Worm (Caenorhabditis elegans) whole organism, mixed stage, embryonic: ENCODE data around the gene C13A2.9.
"Not testable (repeated sequence)": the region's sequence is repeated elsewhere in the genome, so short reads cannot be mapped to it uniquely, and the experiment has no call there.

Experiments used
- M03D4.4 ChIP-seq: sonication (generic microtip); optimal IDR thresholded peaks from 2 replicates; lab custom pipeline; 2017; ENCODE audit warnings: mild to moderate bottlenecking, missing genetic modification characterization, missing compliant biosample characterization
- bed-3 ChIP-seq: fragments of 200-800 bp; sonication (Bioruptor generic); optimal IDR thresholded peaks from 3 replicates; lab custom pipeline; 2018; ENCODE audit warnings: mild to moderate bottlenecking, missing genetic modification characterization, moderate library complexity, missing compliant biosample characterization
- blmp-1 ChIP-seq: fragments of 150-350 bp; optimal IDR thresholded peaks from 2 replicates; lab custom pipeline; 2014; ENCODE audit warnings: missing biosample characterization, missing genetic modification characterization
- ceh-39 ChIP-seq: fragments of 150-350 bp; optimal IDR thresholded peaks from 2 replicates; lab custom pipeline; 2014; ENCODE audit warnings: missing biosample characterization, missing genetic modification characterization
- ceh-43 ChIP-seq: fragments of 200-800 bp; sonication (Bioruptor generic); optimal IDR thresholded peaks from 2 replicates; lab custom pipeline; 2018; ENCODE audit warnings: mild to moderate bottlenecking, missing genetic modification characterization, moderate library complexity, missing compliant biosample characterization
- ceh-83 ChIP-seq: fragments of 200-800 bp; sonication (Bioruptor generic); optimal IDR thresholded peaks from 2 replicates; lab custom pipeline; 2018; ENCODE audit warnings: mild to moderate bottlenecking, missing genetic modification characterization, missing compliant biosample characterization
- ces-1 ChIP-seq: fragments of 150-350 bp; optimal IDR thresholded peaks from 2 replicates; lab custom pipeline; 2014; ENCODE audit warnings: missing biosample characterization, missing genetic modification reagents, missing genetic modification characterization
- cnd-1 ChIP-seq: fragments of 200-800 bp; sonication (Bioruptor generic); optimal IDR thresholded peaks from 2 replicates; lab custom pipeline; 2018; ENCODE audit warnings: mild to moderate bottlenecking, missing genetic modification characterization, missing compliant biosample characterization
- drap-1 ChIP-seq: fragments of 200-800 bp; sonication (Bioruptor generic); optimal IDR thresholded peaks from 3 replicates; lab custom pipeline; 2018; ENCODE audit warnings: mild to moderate bottlenecking, missing genetic modification characterization, missing compliant biosample characterization
- elt-1 ChIP-seq: sonication (generic microtip); optimal IDR thresholded peaks from 2 replicates; lab custom pipeline; 2017; ENCODE audit warnings: missing genetic modification characterization, mild to moderate bottlenecking, missing compliant biosample characterization, antibody characterized with exemption, moderate library complexity, borderline replicate concordance; ENCODE audit not compliant: insufficient read depth
- elt-3 ChIP-seq: fragments of 150-350 bp; optimal IDR thresholded peaks from 2 replicates; lab custom pipeline; 2014; ENCODE audit warnings: missing biosample characterization, missing genetic modification characterization
- flh-1 ChIP-seq: fragments of 200-800 bp; sonication (Bioruptor generic); optimal IDR thresholded peaks from 2 replicates; lab custom pipeline; 2018; ENCODE audit warnings: mild to moderate bottlenecking, missing genetic modification characterization, moderate library complexity, missing compliant biosample characterization
- hlh-1 ChIP-seq: fragments of 150-350 bp; optimal IDR thresholded peaks from 2 replicates; lab custom pipeline; 2014; ENCODE audit warnings: missing biosample characterization, missing genetic modification reagents, missing genetic modification characterization
- lin-32 ChIP-seq: fragments of 200-800 bp; sonication (Bioruptor generic); optimal IDR thresholded peaks from 2 replicates; lab custom pipeline; 2018; ENCODE audit warnings: mild to moderate bottlenecking, missing genetic modification characterization, missing compliant biosample characterization
- lsy-2 ChIP-seq: fragments of 150-350 bp; optimal IDR thresholded peaks from 2 replicates; lab custom pipeline; 2014; ENCODE audit warnings: missing biosample characterization, missing genetic modification characterization
- mab-5 ChIP-seq: fragments of 150-350 bp; optimal IDR thresholded peaks from 2 replicates; lab custom pipeline; 2014; ENCODE audit warnings: missing biosample characterization, missing genetic modification characterization
- mep-1 ChIP-seq: fragments of 150-350 bp; optimal IDR thresholded peaks from 2 replicates; lab custom pipeline; 2017; ENCODE audit warnings: missing biosample characterization, missing genetic modification reagents, missing genetic modification characterization, inconsistent platforms
- mls-2 ChIP-seq: sonication (generic microtip); optimal IDR thresholded peaks from 2 replicates; lab custom pipeline; 2016; ENCODE audit warnings: mild to moderate bottlenecking, missing genetic modification characterization, moderate library complexity, missing compliant biosample characterization
- nhr-12 ChIP-seq: fragments of 150-350 bp; optimal IDR thresholded peaks from 2 replicates; lab custom pipeline; 2014; ENCODE audit warnings: missing biosample characterization, missing genetic modification characterization
- nhr-2 ChIP-seq: fragments of 150-350 bp; optimal IDR thresholded peaks from 2 replicates; lab custom pipeline; 2014; ENCODE audit warnings: missing biosample characterization, missing genetic modification characterization
- nhr-237 ChIP-seq: fragments of 150-350 bp; optimal IDR thresholded peaks from 2 replicates; lab custom pipeline; 2014; ENCODE audit warnings: missing biosample characterization, missing genetic modification characterization
- nhr-28 ChIP-seq: fragments of 150-350 bp; optimal IDR thresholded peaks from 2 replicates; lab custom pipeline; 2014; ENCODE audit warnings: missing biosample characterization, missing genetic modification characterization
- nhr-76 ChIP-seq: sonication (generic microtip); optimal IDR thresholded peaks from 2 replicates; lab custom pipeline; 2017; ENCODE audit warnings: missing biosample characterization, missing genetic modification characterization
- pha-4 ChIP-seq: fragments of 150-350 bp; optimal IDR thresholded peaks from 2 replicates; lab custom pipeline; 2018; ENCODE audit warnings: missing biosample characterization, missing genetic modification reagents, missing genetic modification characterization
- sem-2 ChIP-seq: fragments of 200-800 bp; sonication (Bioruptor generic); optimal IDR thresholded peaks from 2 replicates; lab custom pipeline; 2018; ENCODE audit warnings: mild to moderate bottlenecking, missing genetic modification characterization, missing compliant biosample characterization
- snpc-4 ChIP-seq: fragments of 150-350 bp; optimal IDR thresholded peaks from 2 replicates; lab custom pipeline; 2014; ENCODE audit warnings: missing biosample characterization, missing genetic modification characterization
- sptf-1 ChIP-seq: sonication (generic microtip); optimal IDR thresholded peaks from 2 replicates; lab custom pipeline; 2017; ENCODE audit warnings: mild to moderate bottlenecking, missing genetic modification characterization, moderate library complexity, missing compliant biosample characterization
- tbx-8 ChIP-seq: fragments of 200-800 bp; sonication (Bioruptor generic); optimal IDR thresholded peaks from 2 replicates; lab custom pipeline; 2018; ENCODE audit warnings: mild to moderate bottlenecking, missing genetic modification characterization, moderate library complexity, missing compliant biosample characterization
- unc-120 ChIP-seq: sonication (generic microtip); optimal IDR thresholded peaks from 2 replicates; lab custom pipeline; 2017; ENCODE audit warnings: missing genetic modification characterization, missing compliant biosample characterization; ENCODE audit not compliant: poor library complexity, severe bottlenecking
- unc-39 ChIP-seq: fragments of 150-350 bp; optimal IDR thresholded peaks from 2 replicates; lab custom pipeline; 2014; ENCODE audit warnings: missing biosample characterization, missing genetic modification characterization
- unc-62 ChIP-seq: fragments of 150-350 bp; optimal IDR thresholded peaks from 2 replicates; lab custom pipeline; 2014; ENCODE audit warnings: missing biosample characterization, missing genetic modification reagents, missing genetic modification characterization
- zip-8 ChIP-seq: fragments of 150-350 bp; optimal IDR thresholded peaks from 2 replicates; lab custom pipeline; 2014; ENCODE audit warnings: missing biosample characterization, missing genetic modification characterization
- ztf-11 ChIP-seq: fragments of 150-350 bp; optimal IDR thresholded peaks from 2 replicates; lab custom pipeline; 2014; ENCODE audit warnings: missing biosample characterization, missing genetic modification characterization

Gene C13A2.9

DNA sequence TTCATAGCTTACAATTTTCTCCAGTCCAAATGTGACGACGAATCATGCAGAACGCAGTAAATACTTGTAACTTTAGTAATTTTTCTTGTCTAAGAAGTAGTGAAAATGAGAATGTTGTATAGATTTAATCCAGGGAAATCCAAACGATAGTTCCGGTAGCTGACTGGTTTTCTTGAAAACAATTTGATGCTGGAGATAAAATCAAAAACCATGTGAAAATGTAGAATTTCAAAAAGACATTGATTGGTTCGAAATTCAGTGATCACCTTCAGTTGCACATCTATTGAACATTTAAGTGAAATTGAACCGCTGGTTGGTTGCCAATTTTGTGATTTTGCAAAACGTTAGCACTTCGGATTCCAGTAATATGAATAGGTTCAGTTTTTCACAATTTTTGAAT, at the start of gene C13A2.9:
Gene C13A2.9 (minus strand): TSS at position 101 of the 400 bp plus-strand sequence.
- TF ChIP-seq nhr-12 (tag; lab: Kevin White, UChicago) = no peak
- TF ChIP-seq flh-1 = no peak
- TF ChIP-seq tbx-8 (GFP tag; lab: Kevin White, UChicago) = no peak
- TF ChIP-seq mab-5 (tag; lab: Kevin White, UChicago) = no peak
- TF ChIP-seq unc-62 = no peak
- no peak for TF ChIP-seq elt-3 (tag; lab: Kevin White, UChicago)
- no peak for TF ChIP-seq lsy-2
- TF ChIP-seq ceh-39 = no peak
- TF ChIP-seq unc-39 (tag; lab: Kevin White, UChicago) = no peak
- TF ChIP-seq lin-32 (GFP tag; lab: Kevin White, UChicago) = no peak
- no peak for TF ChIP-seq mls-2 (tag; lab: Kevin White, UChicago)
- no peak for TF ChIP-seq ces-1
- TF ChIP-seq nhr-76 (tag; lab: Kevin White, UChicago) = no peak
- no peak for TF ChIP-seq sptf-1 (tag; lab: Kevin White, UChicago)
- no peak for TF ChIP-seq pha-4 (tag; lab: Kevin White, UChicago)
- TF ChIP-seq ztf-11 (tag; lab: Kevin White, UChicago) = no peak
- TF ChIP-seq snpc-4 (tag; lab: Kevin White, UChicago) = no peak
- TF ChIP-seq unc-120 = no peak
- TF ChIP-seq nhr-2 (tag; lab: Kevin White, UChicago) = no peak
- no peak for TF ChIP-seq nhr-28

ce11 chrV:7313233-7313632, 49.3 kb upstream of the C13A2.9 start, which contains the start of gene srx-6:
Gene srx-6, minus strand, starts transcription at chrV:7313333.
- TF ChIP-seq sem-2 (GFP tag; lab: Kevin White, UChicago) (no peak), drap-1 (GFP tag; lab: Kevin White, UChicago) (no peak), blmp-1 (tag; lab: Kevin White, UChicago) (no peak), elt-3 (tag; lab: Kevin White, UChicago) (no peak), mep-1 (tag; lab: Kevin White, UChicago) (no peak), bed-3 (GFP tag; lab: Kevin White, UChicago) (no peak), ceh-39 (no peak), cnd-1 (tag; lab: Kevin White, UChicago) (no peak), ceh-83 (no peak), lin-32 (GFP tag; lab: Kevin White, UChicago) (no peak), ces-1 (no peak)

DNA sequence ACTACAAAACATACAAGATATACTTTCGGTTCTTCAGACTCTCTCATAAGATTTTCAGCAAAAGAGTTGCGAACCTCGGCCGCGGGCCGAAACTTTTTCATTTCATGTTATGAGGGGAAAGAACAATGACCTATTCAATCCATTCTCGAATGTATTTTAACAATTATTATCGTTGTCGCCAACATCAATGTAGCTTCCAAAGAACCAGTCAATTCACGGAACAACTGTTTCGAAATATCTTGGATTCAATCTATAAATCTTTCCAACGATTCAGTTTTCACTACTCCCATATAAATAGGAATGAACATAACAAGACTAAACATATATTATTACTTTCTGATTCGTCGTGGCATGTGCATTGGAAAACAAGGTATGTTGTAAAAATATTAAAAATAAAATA, 43.1 kb upstream of the C13A2.9 start, which contains the start of gene F07G11.1:
Gene F07G11.1 (plus strand): TSS at position 301 of the 400 bp plus-strand sequence.
- TF ChIP-seq mep-1 (tag; lab: Kevin White, UChicago) (no peak), ceh-83 (no peak), cnd-1 (tag; lab: Kevin White, UChicago) (no peak), mls-2 (tag; lab: Kevin White, UChicago) (no peak), snpc-4 (tag; lab: Kevin White, UChicago) (no peak), blmp-1 (tag; lab: Kevin White, UChicago) (no peak), lin-32 (GFP tag; lab: Kevin White, UChicago) (no peak), M03D4.4 (tag; lab: Kevin White, UChicago) (no peak), unc-120 (no peak), unc-39 (tag; lab: Kevin White, UChicago) (no peak), flh-1 (no peak), nhr-76 (tag; lab: Kevin White, UChicago) (no peak), sptf-1 (tag; lab: Kevin White, UChicago) (no peak)

DNA sequence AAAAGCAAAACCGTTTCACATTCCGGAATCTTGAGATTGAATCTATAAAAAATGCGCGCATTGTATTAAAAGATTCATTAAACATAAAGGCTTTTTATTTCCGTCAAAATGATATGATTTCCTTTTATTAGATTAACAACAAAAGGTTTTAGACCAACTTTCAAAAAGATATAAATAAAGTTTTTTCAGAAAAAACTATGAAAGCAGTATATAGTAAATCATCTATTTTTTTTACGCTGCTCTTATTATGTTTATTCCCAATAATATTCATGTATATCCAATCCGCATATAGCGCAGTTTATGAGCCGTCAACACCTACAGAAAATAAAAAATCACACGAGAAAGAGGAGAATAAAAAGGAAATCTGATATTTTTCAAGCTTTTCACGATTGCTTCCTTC, 40.6 kb upstream of the C13A2.9 start, which contains the start of gene F07G11.2:
Gene F07G11.2 (plus strand): TSS at position 301 of the 400 bp plus-strand sequence.
- not testable (repeated sequence) for TF ChIP-seq mab-5 (tag; lab: Kevin White, UChicago); drap-1 (GFP tag; lab: Kevin White, UChicago); nhr-237 (tag; lab: Kevin White, UChicago)

DNA sequence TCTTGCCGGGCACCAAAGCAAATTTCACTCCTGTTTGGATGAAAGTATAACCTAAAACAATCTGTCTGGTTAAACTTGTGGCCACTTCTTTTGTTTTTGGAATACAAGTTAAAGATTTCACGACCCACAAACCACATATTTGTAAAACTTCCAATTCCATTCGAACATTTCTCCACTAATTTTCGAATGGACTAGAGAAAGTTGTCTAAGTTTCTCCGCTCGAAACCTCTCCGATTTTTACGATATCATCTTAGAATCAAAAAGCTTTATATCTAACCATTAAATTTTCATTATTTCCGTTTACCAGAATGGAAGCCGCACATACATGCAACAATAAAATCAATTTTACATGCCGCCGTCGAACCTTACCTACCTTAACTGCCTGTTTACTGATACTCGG, 34.5 kb upstream of the C13A2.9 start, which contains the start of gene F07G11.3:
Gene F07G11.3 (plus strand): TSS at position 301 of the 400 bp plus-strand sequence.
- no peak for TF ChIP-seq nhr-237 (tag; lab: Kevin White, UChicago)
- TF ChIP-seq cnd-1 (tag; lab: Kevin White, UChicago) = no peak
- TF ChIP-seq elt-3 (tag; lab: Kevin White, UChicago) = no peak
- TF ChIP-seq elt-1 (tag; lab: Kevin White, UChicago) = no peak
- no peak for TF ChIP-seq bed-3 (GFP tag; lab: Kevin White, UChicago)
- no peak for TF ChIP-seq ceh-83
- TF ChIP-seq drap-1 (GFP tag; lab: Kevin White, UChicago) = no peak
- TF ChIP-seq ceh-43 (GFP tag; lab: Kevin White, UChicago) = no peak
- no peak for TF ChIP-seq ces-1
- no peak for TF ChIP-seq unc-39 (tag; lab: Kevin White, UChicago)
- no peak for TF ChIP-seq zip-8 (tag; lab: Kevin White, UChicago)
- no peak for TF ChIP-seq hlh-1 (tag; lab: Kevin White, UChicago)
- TF ChIP-seq, all 35 proteins: peak for 0
